Worm (Caenorhabditis elegans): ENCODE measurements around the gene tag-278.

Gene tag-278

DNA sequence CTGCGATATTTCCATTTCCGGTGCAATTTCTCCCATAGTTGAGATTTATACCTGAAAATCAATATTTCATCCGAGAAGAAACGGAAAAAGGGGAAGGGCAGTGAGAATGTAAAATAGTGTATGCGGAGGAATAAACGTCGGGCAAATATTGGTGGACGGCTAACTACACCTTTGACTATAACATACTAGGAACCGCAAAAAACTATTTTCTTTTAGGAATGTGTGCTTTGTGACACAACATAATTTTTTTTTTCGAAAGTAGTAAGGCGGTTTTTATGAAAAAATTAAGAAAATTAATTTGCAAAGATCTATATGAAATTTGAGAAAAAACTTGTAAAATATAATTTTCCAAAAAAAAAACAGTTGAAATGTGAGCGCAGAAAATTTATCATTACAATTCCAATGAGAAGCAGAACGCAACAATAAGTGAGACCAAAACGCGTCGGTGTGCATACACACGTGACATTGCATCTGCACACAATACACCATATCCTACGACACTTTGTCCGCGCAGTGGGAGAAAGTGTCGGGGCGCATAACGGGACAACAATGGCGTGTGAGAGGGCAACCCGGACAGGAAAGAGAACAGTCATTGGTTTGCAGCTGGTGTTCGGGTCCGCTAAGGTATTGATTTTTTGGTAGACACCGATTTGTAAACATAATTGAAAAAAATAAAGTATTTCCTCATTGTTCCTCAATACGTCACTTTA lies 38.8 kb downstream of the tag-278 start, which contains the start of the genes sax-1 and R11G1.2 (continued):
- no peak for TF ChIP-seq ceh-9 (tag; optimal IDR thresholded peaks at IDR 0.05)
- no peak for TF ChIP-seq ceh-22 (tag; optimal IDR thresholded peaks at IDR 0.05)
- peak; percentile 2 for TF ChIP-seq ceh-2 (tag; optimal IDR thresholded peaks at IDR 0.05)
- TF ChIP-seq eyg-1 (tag; optimal IDR thresholded peaks at IDR 0.05), result no peak
- TF ChIP-seq ceh-34 (tag; optimal IDR thresholded peaks at IDR 0.05), result no peak
- no peak for TF ChIP-seq ama-1 (optimal IDR thresholded peaks at IDR 0.05)
- TF ChIP-seq hlh-6 (tag; optimal IDR thresholded peaks at IDR 0.05), result no peak
- TF ChIP-seq fkh-10 (GFP tag; optimal IDR thresholded peaks at IDR 0.05), result no peak
- no peak for TF ChIP-seq mec-3 (tag; optimal IDR thresholded peaks at IDR 0.05; ENCODE audit: borderline replicate concordance)
- no peak for TF ChIP-seq ceh-24 (tag; optimal IDR thresholded peaks at IDR 0.05)
- no peak for TF ChIP-seq unc-3 (GFP tag; conservative IDR thresholded peaks at IDR 0.05)
- TF ChIP-seq unc-3 (tag; optimal IDR thresholded peaks at IDR 0.05), result no peak
- no peak for TF ChIP-seq hlh-13 (GFP tag; optimal IDR thresholded peaks at IDR 0.05)
- TF ChIP-seq sdc-2 (tag; optimal IDR thresholded peaks at IDR 0.05), result peak; percentile 56
- TF ChIP-seq ceh-31 (tag; optimal IDR thresholded peaks at IDR 0.05), result peak; percentile 57
- TF ChIP-seq nfya-1 (tag; optimal IDR thresholded peaks at IDR 0.05), result peak; percentile 69
- TF ChIP-seq ahr-1 (tag; optimal IDR thresholded peaks at IDR 0.05), result no peak

DNA sequence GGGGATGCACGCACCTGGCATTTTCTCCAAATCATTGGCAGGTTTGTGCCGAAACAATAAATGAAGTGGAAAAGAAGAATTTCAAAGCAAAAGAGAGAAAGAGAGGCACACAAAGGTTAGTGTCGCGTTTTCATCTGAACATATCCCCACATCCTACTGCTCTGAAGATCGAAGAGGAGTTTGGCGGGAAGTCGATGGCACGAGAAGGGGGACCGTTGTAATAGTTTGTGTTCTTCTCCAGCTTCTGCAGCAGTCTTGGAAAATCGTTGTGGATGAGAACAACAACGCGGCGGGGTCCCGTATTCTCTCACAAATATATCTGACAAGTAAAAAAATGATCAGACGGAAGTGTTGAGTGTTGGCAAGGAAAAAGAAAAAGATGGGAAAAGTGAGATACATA lies 43.1 kb downstream of the tag-278 start:
- TF ChIP-seq madf-2 (tag; optimal IDR thresholded peaks at IDR 0.05) (no peak), elt-2 (tag; optimal IDR thresholded peaks at IDR 0.05) (no peak), ttx-3 (tag; optimal IDR thresholded peaks at IDR 0.05) (no peak), Y22D7AL.16 (tag; optimal IDR thresholded peaks at IDR 0.05) (no peak), tbx-2 (tag; optimal IDR thresholded peaks at IDR 0.05) (no peak), ama-1 (optimal IDR thresholded peaks at IDR 0.05) (peak; percentile 9), nhr-11 (tag; optimal IDR thresholded peaks at IDR 0.05) (no peak)

DNA sequence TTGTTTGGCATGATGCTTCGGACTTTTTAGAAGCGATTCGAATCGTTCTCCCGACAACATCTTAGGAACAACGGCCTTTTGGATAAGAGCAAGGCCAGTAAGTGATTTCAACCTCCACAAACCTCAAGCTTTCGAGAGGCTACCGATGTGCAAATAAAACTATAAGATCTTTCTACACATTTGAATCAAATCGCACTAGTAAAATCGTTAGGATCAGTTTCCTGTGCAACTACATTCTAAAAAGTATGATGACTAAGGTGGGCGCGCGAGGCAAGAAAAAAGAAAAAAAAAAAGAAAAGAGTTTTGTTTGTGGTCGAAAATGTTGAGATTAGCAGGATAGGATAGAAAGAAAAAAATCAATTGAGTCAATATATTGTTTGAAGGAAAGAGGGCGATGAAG lies 44.2 kb downstream of the tag-278 start, which contains the start of gene tmem-24:
tmem-24 (minus strand) TSS at position 101 of the 400 bp plus-strand sequence.
- TF ChIP-seq fkh-6 (tag; optimal IDR thresholded peaks at IDR 0.05) (no peak), hlh-8 (tag; optimal IDR thresholded peaks at IDR 0.05) (no peak), ref-2 (tag; optimal IDR thresholded peaks at IDR 0.05) (no peak), pqm-1 (tag; optimal IDR thresholded peaks at IDR 0.05) (no peak)

DNA sequence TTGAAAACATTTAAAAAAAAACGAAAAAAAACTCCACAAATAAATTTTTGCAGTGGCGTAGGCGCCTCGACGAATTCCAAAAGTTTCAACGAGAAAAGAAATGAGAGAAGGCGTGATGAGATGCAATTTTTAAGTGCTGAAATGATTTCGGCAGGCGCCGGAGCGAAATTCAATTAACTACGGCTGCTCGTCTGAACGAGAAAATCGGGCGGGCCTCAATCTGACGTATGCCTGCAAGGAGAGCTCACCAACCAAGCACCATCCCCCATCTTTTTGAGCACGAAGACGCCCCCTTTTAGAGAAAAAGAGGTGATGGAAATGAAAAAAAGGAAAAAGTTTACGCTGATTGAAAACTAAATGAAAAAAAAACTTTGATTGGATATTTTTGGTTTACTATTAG lies 54.2 kb downstream of the tag-278 start:
- TF ChIP-seq sox-4 (tag; optimal IDR thresholded peaks at IDR 0.05) (no peak), hlh-15 (tag; optimal IDR thresholded peaks at IDR 0.05) (no peak), syd-9 (tag; optimal IDR thresholded peaks at IDR 0.05) (no peak), unc-42 (tag; optimal IDR thresholded peaks at IDR 0.05) (peak; percentile 66), nfya-1 (tag; optimal IDR thresholded peaks at IDR 0.05) (no peak), pag-3 (tag; optimal IDR thresholded peaks at IDR 0.05; ENCODE audit: borderline replicate concordance) (no peak)

Measured in whole organism, late embryonic.